Fruit fly (Drosophila melanogaster) whole organism, adult: ENCODE measurements around the gene CG42676.

Experiments used
- CG11617 ChIP-seq: fragments of 200-800 bp; sonication (Bioruptor generic); optimal IDR thresholded peaks from 2 replicates; lab custom pipeline; 2017; ENCODE audit warnings: mild to moderate bottlenecking, missing biosample characterization, missing genetic modification reagents, missing genetic modification characterization
- CG12768 ChIP-seq: fragments of 200-800 bp; sonication (Bioruptor generic); optimal IDR thresholded peaks from 2 replicates; lab custom pipeline; 2017; ENCODE audit warnings: missing biosample characterization, missing genetic modification characterization, mild to moderate bottlenecking, moderate library complexity, missing genetic modification reagents
- CG7045 ChIP-seq: fragments of 200-800 bp; sonication (Bioruptor generic); optimal IDR thresholded peaks from 2 replicates; lab custom pipeline; 2017; ENCODE audit warnings: missing biosample characterization, mild to moderate bottlenecking, missing genetic modification characterization
- Crg-1 ChIP-seq: fragments of 200-800 bp; sonication (Bioruptor generic); optimal IDR thresholded peaks from 2 replicates; lab custom pipeline; 2016; ENCODE audit warnings: missing biosample characterization, missing genetic modification characterization
- Hr96 ChIP-seq: fragments of 200-800 bp; sonication (Bioruptor generic); optimal IDR thresholded peaks from 2 replicates; lab custom pipeline; 2016; ENCODE audit warnings: missing biosample characterization, missing genetic modification characterization
- Mnt ChIP-seq: fragments of 200-800 bp; sonication (Bioruptor generic); optimal IDR thresholded peaks from 2 replicates; lab custom pipeline; 2016; ENCODE audit warnings: missing biosample characterization, mild to moderate bottlenecking, missing genetic modification characterization
- bab1 ChIP-seq: fragments of 200-800 bp; sonication (Bioruptor generic); optimal IDR thresholded peaks from 3 replicates; lab custom pipeline; 2019; ENCODE audit warnings: missing biosample characterization, mild to moderate bottlenecking, missing genetic modification characterization, moderate library complexity
- cic ChIP-seq: fragments of 200-800 bp; sonication (Bioruptor generic); optimal IDR thresholded peaks from 2 replicates; lab custom pipeline; 2017; ENCODE audit warnings: missing biosample characterization, mild to moderate bottlenecking, missing genetic modification characterization, moderate library complexity
- cnc ChIP-seq, 2 experiments: fragments of >200 bp; optimal IDR thresholded peaks; 2 replicates each; lab custom pipeline; 2017
- pad ChIP-seq: fragments of 200-800 bp; sonication (Bioruptor generic); optimal IDR thresholded peaks from 3 replicates; lab custom pipeline; 2017; ENCODE audit warnings: missing biosample characterization, missing genetic modification characterization, mild to moderate bottlenecking, moderate library complexity, missing genetic modification reagents
- toe ChIP-seq: fragments of 200-800 bp; sonication (Bioruptor generic); optimal IDR thresholded peaks from 2 replicates; lab custom pipeline; 2016; ENCODE audit warnings: missing biosample characterization, missing genetic modification characterization

dm6 chr3L:1822365-1822764, 19.5 kb downstream of the CG42676 start:
- no peak for TF ChIP-seq Crg-1 (GFP tag; lab: Kevin White, UChicago)
- no peak for TF ChIP-seq CG7045 (GFP tag; lab: Kevin White, UChicago)
- no peak for TF ChIP-seq pad
- no peak for TF ChIP-seq CG11617 (GFP tag; lab: Kevin White, UChicago)
- TF ChIP-seq Mnt (GFP tag; lab: Kevin White, UChicago), result no peak
- no peak for TF ChIP-seq bab1 (GFP tag; lab: Kevin White, UChicago)
- no peak for TF ChIP-seq cic (GFP tag; lab: Kevin White, UChicago)
- no peak for TF ChIP-seq Hr96
- no peak for TF ChIP-seq toe (GFP tag; lab: Kevin White, UChicago)
- no peak for TF ChIP-seq CG12768
- no peak for TF ChIP-seq cnc (optimal IDR thresholded peaks at IDR 0.05; lab: Kevin White, UChicago)
